Worm (Caenorhabditis elegans): ENCODE data around the gene K10D11.5.
A peak's percentile ranks its signal among the peaks of the same experiment; 100 is the strongest.

K10D11.5 gene

ce11 chrIV:13028746-13029673, 37.4 kb upstream of the K10D11.5 start:
- no peak for TF ChIP-seq ceh-36 (tag; optimal IDR thresholded peaks at IDR 0.05)
- no peak for TF ChIP-seq ets-7 (tag; optimal IDR thresholded peaks at IDR 0.05)
- TF ChIP-seq hnd-1 (tag; optimal IDR thresholded peaks at IDR 0.05) = no peak

- TF ChIP-seq sea-1 (GFP tag; conservative IDR thresholded peaks at IDR 0.05) = 0 out of 2 replicates have a peak, but pooled peaks have one; percentile 18
- TF ChIP-seq tbx-11 (GFP tag; IDR thresholded peaks at IDR 0.05) = no peak
- TF ChIP-seq hmg-4 (GFP tag; optimal IDR thresholded peaks at IDR 0.05) = peak; percentile 16
Measured at ce11 chrIV:13027801-13028641, 36.4 kb upstream of the K10D11.5 start.

ce11 chrIV:13026762-13027161, 35.1 kb upstream of the K10D11.5 start:
- TF ChIP-seq ceh-36 (tag; optimal IDR thresholded peaks at IDR 0.05) = no peak
- no peak for TF ChIP-seq B0310.2 (tag; optimal IDR thresholded peaks at IDR 0.05)
- TF ChIP-seq hmg-4 (GFP tag; optimal IDR thresholded peaks at IDR 0.05) = no peak
- TF ChIP-seq tra-4 (tag; optimal IDR thresholded peaks at IDR 0.05) = no peak
- no peak for TF ChIP-seq sea-1 (GFP tag; conservative IDR thresholded peaks at IDR 0.05)
- TF ChIP-seq pes-1 (GFP tag; IDR thresholded peaks at IDR 0.05) = no peak
- TF ChIP-seq tbx-37 (GFP tag; conservative IDR thresholded peaks at IDR 0.05) = no peak
- TF ChIP-seq ceh-13 (GFP tag; optimal IDR thresholded peaks at IDR 0.05) = no peak
- no peak for TF ChIP-seq tbx-11 (GFP tag; IDR thresholded peaks at IDR 0.05)
- no peak for TF ChIP-seq scrt-1 (GFP tag; IDR thresholded peaks at IDR 0.05)
- TF ChIP-seq aly-1 (tag; optimal IDR thresholded peaks at IDR 0.05) = no peak
- no peak for TF ChIP-seq hnd-1 (tag; optimal IDR thresholded peaks at IDR 0.05)
- TF ChIP-seq ets-7 (tag; optimal IDR thresholded peaks at IDR 0.05) = no peak
- TF ChIP-seq flt-1 (GFP tag; IDR thresholded peaks at IDR 0.05) = no peak
- no peak for TF ChIP-seq ama-1 (optimal IDR thresholded peaks at IDR 0.05)
- no peak for TF ChIP-seq F13C5.2 (tag; optimal IDR thresholded peaks at IDR 0.05)
- TF ChIP-seq hmbx-1 (tag; optimal IDR thresholded peaks at IDR 0.05) = no peak

DNA sequence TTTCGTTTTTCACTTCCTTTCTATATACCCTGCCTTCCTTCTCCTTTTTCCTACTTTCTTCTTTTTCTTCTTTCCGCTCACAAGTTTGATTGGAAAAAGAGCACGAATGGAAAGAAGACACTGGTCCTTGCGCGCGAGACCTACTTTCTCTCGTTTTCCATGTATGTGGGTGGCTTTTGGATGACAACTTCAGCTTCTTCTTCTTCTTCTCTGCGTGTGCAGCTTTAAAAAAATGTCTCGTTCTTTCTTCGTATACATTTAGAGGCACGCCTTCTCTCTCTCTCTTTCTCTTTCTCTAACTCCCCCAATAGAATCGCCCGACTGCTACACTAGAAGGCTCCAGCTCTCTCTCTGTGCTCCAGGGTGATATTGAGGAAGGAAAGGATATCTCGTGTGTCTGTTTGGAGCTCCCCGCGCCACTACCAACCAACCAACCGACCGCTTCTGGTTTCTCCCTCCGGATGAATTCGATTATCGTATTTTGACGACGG, 34.3 kb upstream of the K10D11.5 start:
- TF ChIP-seq ama-1 (optimal IDR thresholded peaks at IDR 0.05) = no peak
- no peak for TF ChIP-seq sea-1 (GFP tag; conservative IDR thresholded peaks at IDR 0.05)
- no peak for TF ChIP-seq F13C5.2 (tag; optimal IDR thresholded peaks at IDR 0.05)
- TF ChIP-seq hmbx-1 (tag; optimal IDR thresholded peaks at IDR 0.05) = no peak
- no peak for TF ChIP-seq tbx-37 (GFP tag; conservative IDR thresholded peaks at IDR 0.05)
- TF ChIP-seq B0310.2 (tag; optimal IDR thresholded peaks at IDR 0.05) = no peak
- TF ChIP-seq pes-1 (GFP tag; IDR thresholded peaks at IDR 0.05) = no peak
- no peak for TF ChIP-seq tra-4 (tag; optimal IDR thresholded peaks at IDR 0.05)
- TF ChIP-seq ets-7 (tag; optimal IDR thresholded peaks at IDR 0.05) = no peak
- no peak for TF ChIP-seq flt-1 (GFP tag; IDR thresholded peaks at IDR 0.05)

- TF ChIP-seq ama-1 (optimal IDR thresholded peaks at IDR 0.05) = no peak
- TF ChIP-seq ceh-13 (GFP tag; optimal IDR thresholded peaks at IDR 0.05) = no peak
- TF ChIP-seq hmg-4 (GFP tag; optimal IDR thresholded peaks at IDR 0.05) = peak; percentile 16
- no peak for TF ChIP-seq flt-1 (GFP tag; IDR thresholded peaks at IDR 0.05)
- no peak for TF ChIP-seq ceh-36 (tag; optimal IDR thresholded peaks at IDR 0.05)
- TF ChIP-seq hnd-1 (tag; optimal IDR thresholded peaks at IDR 0.05) = no peak
- 0 out of 2 replicates have a peak, but pooled peaks have one; percentile 15 for TF ChIP-seq pes-1 (GFP tag; IDR thresholded peaks at IDR 0.05)
Measured at ce11 chrIV:13022892-13023291, 31.2 kb upstream of the K10D11.5 start.

ce11 chrIV:13021006-13021405, 29.4 kb upstream of the K10D11.5 start:
- no peak for TF ChIP-seq scrt-1 (GFP tag; IDR thresholded peaks at IDR 0.05)
- TF ChIP-seq ceh-13 (GFP tag; optimal IDR thresholded peaks at IDR 0.05) = no peak
- no peak for TF ChIP-seq B0310.2 (tag; optimal IDR thresholded peaks at IDR 0.05)
- no peak for TF ChIP-seq hnd-1 (tag; optimal IDR thresholded peaks at IDR 0.05)
- no peak for TF ChIP-seq ets-7 (tag; optimal IDR thresholded peaks at IDR 0.05)
- no peak for TF ChIP-seq ama-1 (optimal IDR thresholded peaks at IDR 0.05)
- TF ChIP-seq F13C5.2 (tag; optimal IDR thresholded peaks at IDR 0.05) = no peak
- TF ChIP-seq tbx-37 (GFP tag; conservative IDR thresholded peaks at IDR 0.05) = no peak
- no peak for TF ChIP-seq aly-1 (tag; optimal IDR thresholded peaks at IDR 0.05)
- TF ChIP-seq hmbx-1 (tag; optimal IDR thresholded peaks at IDR 0.05) = no peak
- no peak for TF ChIP-seq flt-1 (GFP tag; IDR thresholded peaks at IDR 0.05)
- no peak for TF ChIP-seq tbx-11 (GFP tag; IDR thresholded peaks at IDR 0.05)
- TF ChIP-seq hmg-4 (GFP tag; optimal IDR thresholded peaks at IDR 0.05) = no peak
- no peak for TF ChIP-seq ceh-36 (tag; optimal IDR thresholded peaks at IDR 0.05)

DNA sequence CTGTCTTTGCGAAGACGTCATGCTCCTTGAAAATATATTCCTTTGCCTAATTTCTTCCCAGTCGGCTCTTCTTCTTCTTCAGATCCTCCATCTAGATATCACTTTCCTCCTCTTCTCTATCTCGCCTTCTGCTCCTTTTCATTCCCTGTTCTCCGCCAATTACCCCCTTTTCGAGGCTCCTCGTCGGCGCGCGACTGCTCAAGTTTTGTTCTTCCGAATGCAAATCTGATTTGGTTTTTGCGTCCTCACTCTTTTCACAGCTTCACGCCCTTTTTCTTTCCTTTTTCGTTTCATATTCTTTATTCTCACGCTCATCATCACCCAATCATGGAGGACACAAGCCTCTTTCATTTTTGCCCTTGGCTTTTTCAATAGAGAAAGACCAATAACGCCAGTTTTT, 25.2 kb upstream of the K10D11.5 start:
- no peak for TF ChIP-seq tra-4 (tag; optimal IDR thresholded peaks at IDR 0.05)
- TF ChIP-seq hnd-1 (tag; optimal IDR thresholded peaks at IDR 0.05) = no peak
- no peak for TF ChIP-seq ets-7 (tag; optimal IDR thresholded peaks at IDR 0.05)
- no peak for TF ChIP-seq hmg-4 (GFP tag; optimal IDR thresholded peaks at IDR 0.05)
- TF ChIP-seq sea-1 (GFP tag; conservative IDR thresholded peaks at IDR 0.05) = no peak
- no peak for TF ChIP-seq B0310.2 (tag; optimal IDR thresholded peaks at IDR 0.05)
- TF ChIP-seq F13C5.2 (tag; optimal IDR thresholded peaks at IDR 0.05) = no peak
- no peak for TF ChIP-seq pes-1 (GFP tag; IDR thresholded peaks at IDR 0.05)
- no peak for TF ChIP-seq ceh-13 (GFP tag; optimal IDR thresholded peaks at IDR 0.05)
- TF ChIP-seq ceh-36 (tag; optimal IDR thresholded peaks at IDR 0.05) = no peak
- TF ChIP-seq flt-1 (GFP tag; IDR thresholded peaks at IDR 0.05) = no peak
- no peak for TF ChIP-seq tbx-11 (GFP tag; IDR thresholded peaks at IDR 0.05)
- TF ChIP-seq aly-1 (tag; optimal IDR thresholded peaks at IDR 0.05) = no peak
- no peak for TF ChIP-seq scrt-1 (GFP tag; IDR thresholded peaks at IDR 0.05)
- no peak for TF ChIP-seq ama-1 (optimal IDR thresholded peaks at IDR 0.05)
- TF ChIP-seq hmbx-1 (tag; optimal IDR thresholded peaks at IDR 0.05) = no peak
- no peak for TF ChIP-seq tbx-37 (GFP tag; conservative IDR thresholded peaks at IDR 0.05)
